Fruit fly (Drosophila melanogaster): ENCODE measurements around the gene cDIP.

cDIP gene

dm6 chr3R:21118784-21119183 lies 42.1 kb downstream of the cDIP start, which contains the start of gene Bdbt (continued):
- TF ChIP-seq TFAM (GFP tag; optimal IDR thresholded peaks at IDR 0.05) (no peak), E2f2 (GFP tag; IDR thresholded peaks at IDR 0.05) (peak; percentile 40), CG15073 (GFP tag; optimal IDR thresholded peaks at IDR 0.05) (no peak), NC2β (GFP tag; optimal IDR thresholded peaks at IDR 0.05) (no peak), CG15269 (tag; optimal IDR thresholded peaks at IDR 0.05) (no peak), Dad (GFP tag; optimal IDR thresholded peaks at IDR 0.05) (peak; percentile 14), Ets97D (GFP tag; optimal IDR thresholded peaks at IDR 0.05) (peak; percentile 52), CG18262 (tag; optimal IDR thresholded peaks at IDR 0.05) (no peak), rib (GFP tag; IDR thresholded peaks at IDR 0.05) (peak; percentile 42; the same call in 1 of the 2 replicates), luna (GFP tag; optimal IDR thresholded peaks at IDR 0.05) (no peak), Dfd (GFP tag; optimal IDR thresholded peaks at IDR 0.05) (peak in 1 of 2 experiments; percentile 17), ham (GFP tag; IDR thresholded peaks at IDR 0.05) (no peak), CG4854 (GFP tag; optimal IDR thresholded peaks at IDR 0.05) (no peak), D19B (GFP tag; optimal IDR thresholded peaks at IDR 0.05) (peak; percentile 94), gsb-n (tag; optimal IDR thresholded peaks at IDR 0.05) (no peak), CG7357 (GFP tag; IDR thresholded peaks at IDR 0.05) (peak; percentile 91), chm (GFP tag; IDR thresholded peaks at IDR 0.05) (no peak), danr (GFP tag; IDR thresholded peaks at IDR 0.05) (no peak), sima (GFP tag; optimal IDR thresholded peaks at IDR 0.05) (no peak), Nf-YC (tag; optimal IDR thresholded peaks at IDR 0.05) (no peak), CG11723 (GFP tag; optimal IDR thresholded peaks at IDR 0.05) (no peak), Blimp-1 (GFP tag; optimal IDR thresholded peaks at IDR 0.05) (no peak), Pdp1 (GFP tag; optimal IDR thresholded peaks at IDR 0.05) (peak; percentile 13 to 94), btn (GFP tag; optimal IDR thresholded peaks at IDR 0.05) (no peak), Neu2 (GFP tag; optimal IDR thresholded peaks at IDR 0.05; ENCODE audit: borderline replicate concordance) (no peak), Dip3 (GFP tag; optimal IDR thresholded peaks at IDR 0.05) (peak; percentile 55), hkb (optimal IDR thresholded peaks at IDR 0.05) (no peak), hkb (GFP tag; IDR thresholded peaks at IDR 0.05) (peak; percentile 36; the same call in 1 of the 2 replicates), chn (GFP tag; optimal IDR thresholded peaks at IDR 0.05) (no peak), pb (GFP tag; optimal IDR thresholded peaks at IDR 0.05) (no peak), mirr (GFP tag; optimal IDR thresholded peaks at IDR 0.05) (no peak), Adf1 (GFP tag; IDR thresholded peaks at IDR 0.05) (no peak), CG11085 (GFP tag; IDR thresholded peaks at IDR 0.05) (no peak), pan (optimal IDR thresholded peaks at IDR 0.05) (no peak), pan (GFP tag; optimal IDR thresholded peaks at IDR 0.05 in 1 of 2, IDR thresholded peaks at IDR 0.05 in 1 of 2) (no peak), CG4404 (GFP tag; IDR thresholded peaks at IDR 0.05) (no peak), Sin3A (optimal IDR thresholded peaks at IDR 0.05) (peak; percentile 6), NFAT (GFP tag; IDR thresholded peaks at IDR 0.05) (peak; percentile 60), CG7556 (GFP tag; optimal IDR thresholded peaks at IDR 0.05) (no peak), CG3838 (GFP tag; optimal IDR thresholded peaks at IDR 0.05) (no peak), slbo (GFP tag; IDR thresholded peaks at IDR 0.05) (peak; percentile 68), HLH3B (GFP tag; IDR thresholded peaks at IDR 0.05) (peak; percentile 41), Hr78 (GFP tag; optimal IDR thresholded peaks at IDR 0.05) (no peak), ash1 (GFP tag; optimal IDR thresholded peaks at IDR 0.05) (no peak), CG1024 (GFP tag; IDR thresholded peaks at IDR 0.05) (no peak), slou (GFP tag; optimal IDR thresholded peaks at IDR 0.05) (no peak), Hr51 (GFP tag; optimal IDR thresholded peaks at IDR 0.05) (no peak), HLH54F (GFP tag; optimal IDR thresholded peaks at IDR 0.05) (peak; percentile 35), CG43689 (GFP tag; IDR thresholded peaks at IDR 0.05) (no peak), repo (GFP tag; optimal IDR thresholded peaks at IDR 0.05) (no peak), CG12659 (GFP tag; optimal IDR thresholded peaks at IDR 0.05) (peak; percentile 47), CG7372 (GFP tag; IDR thresholded peaks at IDR 0.05) (no peak), gro (GFP tag; optimal IDR thresholded peaks at IDR 0.05) (peak; percentile 60)

Measured in whole organism, embryonic.